Worm (Caenorhabditis elegans) whole organism, early embryonic: ENCODE data around the gene hhat-1.

ENCODE experiments used
- B0310.2 ChIP-seq: sonication (generic microtip); optimal IDR thresholded peaks from 2 replicates; lab custom pipeline; 2016; ENCODE audit warnings: mild to moderate bottlenecking, missing genetic modification characterization, missing compliant biosample characterization
- ama-1 ChIP-seq: fragments of 150-350 bp; optimal IDR thresholded peaks from 2 replicates; lab custom pipeline; 2014
- ceh-36 ChIP-seq: sonication (generic microtip); optimal IDR thresholded peaks from 2 replicates; lab custom pipeline; 2016; ENCODE audit warnings: missing genetic modification characterization, inconsistent platforms, missing compliant biosample characterization
- flt-1 ChIP-seq: fragments of 200-800 bp; sonication (Bioruptor generic); IDR thresholded peaks from 2 replicates; pipeline ENCODE4 v1.3.6; 2022; ENCODE audit warnings: missing genetic modification characterization, missing compliant biosample characterization
- hmg-4 ChIP-seq: fragments of 200-800 bp; sonication (Bioruptor generic); optimal IDR thresholded peaks from 2 replicates; lab custom pipeline; 2018; ENCODE audit warnings: mild to moderate bottlenecking, missing genetic modification characterization, missing compliant biosample characterization
- hnd-1 ChIP-seq: sonication (generic microtip); optimal IDR thresholded peaks from 2 replicates; lab custom pipeline; 2016; ENCODE audit warnings: missing genetic modification characterization, missing compliant biosample characterization
- sea-1 ChIP-seq: fragments of 200-800 bp; sonication (Bioruptor generic); conservative IDR thresholded peaks from 2 replicates; pipeline ENCODE4 v1.3.6; 2022; ENCODE audit warnings: missing genetic modification characterization, missing compliant biosample characterization
- tra-4 ChIP-seq: sonication (generic microtip); optimal IDR thresholded peaks from 2 replicates; lab custom pipeline; 2017; ENCODE audit warnings: missing genetic modification characterization, missing compliant biosample characterization

ce11 chrII:14683646-14684045, 5.4 kb downstream of the hhat-1 start:
- TF ChIP-seq flt-1 (GFP tag; lab: Robert Waterston, UW) (no peak), sea-1 (GFP tag; lab: Robert Waterston, UW) (no peak), tra-4 (tag; lab: Kevin White, UChicago) (no peak), hnd-1 (no peak), hmg-4 (no peak), ama-1 (no peak), ceh-36 (tag; lab: Kevin White, UChicago) (no peak), B0310.2 (tag; lab: Kevin White, UChicago) (no peak)
